Worm (Caenorhabditis elegans) whole organism, young adult: ENCODE measurements around the gene morc-1.

Source experiments
- B0019.2 ChIP-seq: fragments of 200-800 bp; sonication (Bioruptor generic); conservative IDR thresholded peaks from 2 replicates; pipeline ENCODE4 v1.3.6; 2022; ENCODE audit warnings: missing genetic modification reagents, missing genetic modification characterization, missing compliant biosample characterization
- B0261.1 ChIP-seq: sonication (generic microtip); optimal IDR thresholded peaks from 2 replicates; lab custom pipeline; 2016; ENCODE audit warnings: mild to moderate bottlenecking, missing genetic modification characterization, moderate library complexity, missing compliant biosample characterization
- B0336.3 ChIP-seq: fragments of 200-800 bp; sonication (Bioruptor generic); IDR thresholded peaks from 2 replicates; pipeline ENCODE4 v1.3.6; 2022; ENCODE audit warnings: missing genetic modification characterization, missing compliant biosample characterization
- F23B12.7 ChIP-seq: sonication (generic microtip); optimal IDR thresholded peaks from 2 replicates; lab custom pipeline; 2017; ENCODE audit warnings: missing genetic modification characterization, mild to moderate bottlenecking, missing compliant biosample characterization, antibody characterized with exemption, moderate library complexity; ENCODE audit not compliant: insufficient read depth
- F33H1.4 ChIP-seq: fragments of 200-800 bp; sonication (Bioruptor generic); IDR thresholded peaks from 2 replicates; pipeline ENCODE4 v1.3.6; 2022; ENCODE audit warnings: missing genetic modification reagents, missing genetic modification characterization, missing compliant biosample characterization
- F55B11.4 ChIP-seq: sonication (generic microtip); optimal IDR thresholded peaks from 2 replicates; lab custom pipeline; 2016; ENCODE audit warnings: missing compliant biosample characterization, missing genetic modification characterization, borderline replicate concordance; ENCODE audit not compliant: insufficient read depth
- T07F8.4 ChIP-seq: sonication (generic microtip); optimal IDR thresholded peaks from 2 replicates; lab custom pipeline; 2016; ENCODE audit warnings: mild to moderate bottlenecking, missing genetic modification characterization, moderate library complexity, missing compliant biosample characterization
- Y56A3A.18 ChIP-seq: fragments of 200-800 bp; sonication (Bioruptor generic); IDR thresholded peaks from 2 replicates; pipeline ENCODE4 v1.3.6; 2022; ENCODE audit warnings: missing genetic modification reagents, missing genetic modification characterization, missing compliant biosample characterization
- Y95B8A.8 ChIP-seq: fragments of 200-800 bp; sonication (Bioruptor generic); IDR thresholded peaks from 2 replicates; pipeline ENCODE4 v1.3.6; 2022; ENCODE audit warnings: missing genetic modification reagents, missing genetic modification characterization, missing compliant biosample characterization
- aptf-3 ChIP-seq: fragments of 200-800 bp; sonication (Bioruptor generic); IDR thresholded peaks from 2 replicates; pipeline ENCODE4 v1.3.6; 2022; ENCODE audit warnings: missing genetic modification characterization, missing compliant biosample characterization
- athp-1 ChIP-seq: sonication (generic microtip); optimal IDR thresholded peaks from 2 replicates; lab custom pipeline; 2017; ENCODE audit warnings: mild to moderate bottlenecking, missing genetic modification characterization, missing compliant biosample characterization
- attf-5 ChIP-seq: fragments of 200-800 bp; sonication (Bioruptor generic); optimal IDR thresholded peaks from 2 replicates; lab custom pipeline; 2018; ENCODE audit warnings: mild to moderate bottlenecking, missing genetic modification characterization, missing compliant biosample characterization
- attf-6 ChIP-seq: fragments of 200-800 bp; sonication (Bioruptor generic); IDR thresholded peaks from 2 replicates; pipeline ENCODE4 v1.3.6; 2022; ENCODE audit warnings: missing genetic modification reagents, missing genetic modification characterization, missing compliant biosample characterization
- bed-1 ChIP-seq: fragments of 200-800 bp; sonication (Bioruptor generic); IDR thresholded peaks from 2 replicates; pipeline ENCODE4 v1.3.6; 2022; ENCODE audit warnings: missing genetic modification reagents, missing genetic modification characterization, missing compliant biosample characterization
- ceh-100 ChIP-seq: fragments of 200-800 bp; sonication (Bioruptor generic); IDR thresholded peaks from 2 replicates; pipeline ENCODE4 v1.3.6; 2022; ENCODE audit warnings: missing genetic modification reagents, missing genetic modification characterization, missing compliant biosample characterization
- chd-7 ChIP-seq: sonication (generic microtip); optimal IDR thresholded peaks from 2 replicates; lab custom pipeline; 2016; ENCODE audit warnings: mild to moderate bottlenecking, missing genetic modification characterization, moderate library complexity, missing compliant biosample characterization
- die-1 ChIP-seq: sonication (generic microtip); optimal IDR thresholded peaks from 2 replicates; lab custom pipeline; 2016; ENCODE audit warnings: missing genotype, mild to moderate bottlenecking, missing genetic modification characterization, missing compliant biosample characterization
- dpff-1 ChIP-seq: sonication (generic microtip); optimal IDR thresholded peaks from 2 replicates; lab custom pipeline; 2017; ENCODE audit warnings: mild to moderate bottlenecking, missing genetic modification characterization, missing compliant biosample characterization
- dpl-1 ChIP-seq: fragments of 150-350 bp; optimal IDR thresholded peaks from 2 replicates; lab custom pipeline; 2014; ENCODE audit warnings: missing biosample characterization, missing genetic modification reagents, missing genetic modification characterization
- efl-1 ChIP-seq: fragments of 150-350 bp; optimal IDR thresholded peaks from 2 replicates; lab custom pipeline; 2014; ENCODE audit warnings: missing biosample characterization, missing genetic modification reagents, missing genetic modification characterization
- egl-18 ChIP-seq: fragments of 200-800 bp; sonication (Bioruptor generic); IDR thresholded peaks from 2 replicates; pipeline ENCODE4 v1.3.6; 2022; ENCODE audit warnings: missing genetic modification reagents, missing genetic modification characterization, missing compliant biosample characterization
- egl-44 ChIP-seq: fragments of 200-800 bp; sonication (Bioruptor generic); IDR thresholded peaks from 2 replicates; pipeline ENCODE4 v1.3.6; 2022; ENCODE audit warnings: missing genetic modification reagents, missing genetic modification characterization, missing compliant biosample characterization
- egrh-3 ChIP-seq: fragments of 200-800 bp; sonication (Bioruptor generic); IDR thresholded peaks from 2 replicates; pipeline ENCODE4 v1.3.6; 2022; ENCODE audit warnings: missing genetic modification reagents, missing genetic modification characterization, missing compliant biosample characterization
- ekl-4 ChIP-seq: fragments of 200-800 bp; sonication (Bioruptor generic); IDR thresholded peaks from 2 replicates; pipeline ENCODE4 v1.3.6; 2022; ENCODE audit warnings: missing genetic modification reagents, missing genetic modification characterization, missing compliant biosample characterization
- ets-4 ChIP-seq: fragments of 200-800 bp; sonication (Bioruptor generic); optimal IDR thresholded peaks from 2 replicates; lab custom pipeline; 2018; ENCODE audit warnings: mild to moderate bottlenecking, missing genetic modification characterization, missing compliant biosample characterization
- fkh-3 ChIP-seq: sonication (generic microtip); optimal IDR thresholded peaks from 2 replicates; lab custom pipeline; 2016; ENCODE audit warnings: mild to moderate bottlenecking, missing genetic modification characterization, missing compliant biosample characterization
- gei-17 ChIP-seq: fragments of 200-800 bp; sonication (Bioruptor generic); optimal IDR thresholded peaks from 2 replicates; lab custom pipeline; 2018; ENCODE audit warnings: mild to moderate bottlenecking, missing genetic modification characterization, missing compliant biosample characterization
- him-1 ChIP-seq: sonication (generic microtip); optimal IDR thresholded peaks from 2 replicates; lab custom pipeline; 2016; ENCODE audit warnings: missing genotype, missing genetic modification reagents, missing genetic modification characterization, missing compliant biosample characterization
- hsf-1 ChIP-seq: fragments of 200-800 bp; sonication (Bioruptor generic); IDR thresholded peaks from 2 replicates; pipeline ENCODE4 v1.3.6; 2022; ENCODE audit warnings: missing genetic modification reagents, missing genetic modification characterization, missing compliant biosample characterization
- let-526 ChIP-seq: fragments of 200-800 bp; sonication (Bioruptor generic); IDR thresholded peaks from 2 replicates; pipeline ENCODE4 v1.3.6; 2022; ENCODE audit warnings: missing genetic modification reagents, missing genetic modification characterization, missing compliant biosample characterization
- lin-40 ChIP-seq: sonication (generic microtip); optimal IDR thresholded peaks from 2 replicates; lab custom pipeline; 2016; ENCODE audit warnings: missing genetic modification characterization, mild to moderate bottlenecking, missing compliant biosample characterization, missing genotype, missing genetic modification reagents
- lin-54 ChIP-seq: fragments of 200-800 bp; sonication (Bioruptor generic); optimal IDR thresholded peaks from 2 replicates; lab custom pipeline; 2018; ENCODE audit warnings: mild to moderate bottlenecking, missing genetic modification characterization, missing compliant biosample characterization
- lsl-1 ChIP-seq: fragments of 200-800 bp; sonication (Bioruptor generic); optimal IDR thresholded peaks from 2 replicates; lab custom pipeline; 2018; ENCODE audit warnings: mild to moderate bottlenecking, missing genetic modification characterization, moderate library complexity, missing compliant biosample characterization
- madf-10 ChIP-seq: sonication (generic microtip); optimal IDR thresholded peaks from 2 replicates; lab custom pipeline; 2016; ENCODE audit warnings: mild to moderate bottlenecking, missing genetic modification characterization, missing compliant biosample characterization
- madf-3 ChIP-seq: fragments of 200-800 bp; sonication (Bioruptor generic); IDR thresholded peaks from 2 replicates; pipeline ENCODE4 v1.3.6; 2022; ENCODE audit warnings: missing genetic modification reagents, missing genetic modification characterization, missing compliant biosample characterization
- madf-6 ChIP-seq: fragments of 200-800 bp; sonication (Bioruptor generic); IDR thresholded peaks from 2 replicates; pipeline ENCODE4 v1.3.6; 2022; ENCODE audit warnings: missing genetic modification reagents, missing genetic modification characterization, missing compliant biosample characterization
- mel-28 ChIP-seq: sonication (generic microtip); optimal IDR thresholded peaks from 2 replicates; lab custom pipeline; 2016; ENCODE audit warnings: borderline replicate concordance, mild to moderate bottlenecking, missing genetic modification characterization, missing compliant biosample characterization
- mxl-1 ChIP-seq: sonication (generic microtip); optimal IDR thresholded peaks from 2 replicates; lab custom pipeline; 2016; ENCODE audit warnings: missing genetic modification characterization, missing compliant biosample characterization
- nfyb-1 ChIP-seq: fragments of 200-800 bp; sonication (Bioruptor generic); IDR thresholded peaks from 2 replicates; pipeline ENCODE4 v1.3.6; 2022; ENCODE audit warnings: missing genetic modification reagents, missing genetic modification characterization, missing compliant biosample characterization
- nhr-179 ChIP-seq: sonication (generic microtip); optimal IDR thresholded peaks from 2 replicates; lab custom pipeline; 2016; ENCODE audit warnings: mild to moderate bottlenecking, missing genetic modification characterization, missing compliant biosample characterization
- nhr-27 ChIP-seq: fragments of 200-800 bp; sonication (Bioruptor generic); optimal IDR thresholded peaks from 2 replicates; lab custom pipeline; 2018; ENCODE audit warnings: mild to moderate bottlenecking, missing genetic modification characterization, moderate library complexity, missing compliant biosample characterization
- nhr-80 ChIP-seq: sonication (generic microtip); optimal IDR thresholded peaks from 2 replicates; lab custom pipeline; 2016; ENCODE audit warnings: missing genetic modification characterization, missing compliant biosample characterization
- pha-4 ChIP-seq: fragments of 150-350 bp; sonication (generic microtip); optimal IDR thresholded peaks from 2 replicates; lab custom pipeline; 2014; ENCODE audit warnings: missing biosample characterization, missing genetic modification reagents, missing genetic modification characterization
- repo-1 ChIP-seq: sonication (generic microtip); optimal IDR thresholded peaks from 2 replicates; lab custom pipeline; 2017; ENCODE audit warnings: mild to moderate bottlenecking, missing genetic modification characterization, missing compliant biosample characterization
- ztf-3 ChIP-seq: fragments of 200-800 bp; sonication (Bioruptor generic); optimal IDR thresholded peaks from 2 replicates; lab custom pipeline; 2018; ENCODE audit warnings: mild to moderate bottlenecking, missing genetic modification characterization, missing compliant biosample characterization

morc-1 gene

DNA sequence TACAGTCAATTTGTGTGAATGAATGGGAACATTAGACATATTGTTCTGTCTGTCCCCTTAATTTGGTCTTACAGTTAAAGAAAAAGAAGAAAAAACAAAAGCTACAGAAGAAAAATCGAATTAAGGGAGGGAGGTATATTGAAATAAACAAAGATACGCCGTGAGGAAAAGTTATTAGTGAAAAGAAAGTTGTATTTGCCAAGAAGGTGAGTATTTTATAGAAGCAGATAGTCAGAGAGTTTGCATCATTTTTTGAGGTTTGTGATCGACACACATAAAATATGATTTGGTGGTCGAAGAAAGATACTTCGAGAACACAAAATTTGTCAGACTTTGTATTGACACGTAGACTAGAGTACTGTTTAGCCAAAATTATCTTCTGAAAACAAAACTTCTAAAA lies 6.4 kb downstream of the morc-1 start:
- peak; percentile 29 for TF ChIP-seq nhr-80 (tag; lab: Kevin White, UChicago)
- TF ChIP-seq ceh-100 (GFP tag; lab: Robert Waterston, UW) = no peak
- TF ChIP-seq F33H1.4 = no peak
- TF ChIP-seq ets-4 (GFP tag; lab: Kevin White, UChicago) = no peak
- TF ChIP-seq lin-40 (tag; lab: Kevin White, UChicago) = no peak
- no peak for TF ChIP-seq B0261.1 (tag; lab: Kevin White, UChicago)
- TF ChIP-seq bed-1 (GFP tag; lab: Robert Waterston, UW) = no peak
- TF ChIP-seq gei-17 (GFP tag; lab: Kevin White, UChicago) = no peak
- TF ChIP-seq pha-4 = peak; percentile 22
- no peak for TF ChIP-seq die-1
- peak; percentile 1 for TF ChIP-seq lin-54
- no peak for TF ChIP-seq aptf-3 (GFP tag; lab: Robert Waterston, UW)

DNA sequence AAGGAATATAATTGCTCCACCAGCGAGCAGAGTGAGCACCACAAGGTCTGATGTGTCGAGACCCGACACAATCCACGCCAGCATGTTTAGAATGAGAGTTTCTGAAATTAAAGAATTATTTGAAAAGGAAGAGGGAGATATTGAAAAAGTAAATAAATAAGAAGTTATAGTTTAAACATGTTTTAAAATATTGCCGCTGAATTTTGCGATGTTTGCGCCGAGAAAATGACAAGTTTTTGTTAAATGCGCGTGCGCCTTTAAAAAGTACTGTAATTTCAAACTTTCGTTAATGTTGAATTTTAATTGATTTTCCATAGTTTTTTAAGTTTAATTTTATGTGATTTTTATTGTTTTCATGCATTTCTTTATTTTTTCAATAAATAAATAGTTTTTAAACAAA lies 7.1 kb downstream of the morc-1 start, which contains the start of gene emb-8:
TSS of gene emb-8 (minus strand) at position 101 of the 400 bp plus-strand sequence.
- TF ChIP-seq dpff-1 = no peak
- TF ChIP-seq nhr-27 (tag; lab: Kevin White, UChicago) = no peak
- no peak for TF ChIP-seq efl-1 (GFP tag; lab: Kevin White, UChicago)
- TF ChIP-seq attf-6 = peak; percentile 32; the same call in 1 of the 2 replicates
- no peak for TF ChIP-seq F55B11.4 (tag; lab: Kevin White, UChicago)
- 0 out of 2 replicates have a peak, but pooled peaks have one; percentile 31 for TF ChIP-seq egl-18 (GFP tag; lab: Robert Waterston, UW)

DNA sequence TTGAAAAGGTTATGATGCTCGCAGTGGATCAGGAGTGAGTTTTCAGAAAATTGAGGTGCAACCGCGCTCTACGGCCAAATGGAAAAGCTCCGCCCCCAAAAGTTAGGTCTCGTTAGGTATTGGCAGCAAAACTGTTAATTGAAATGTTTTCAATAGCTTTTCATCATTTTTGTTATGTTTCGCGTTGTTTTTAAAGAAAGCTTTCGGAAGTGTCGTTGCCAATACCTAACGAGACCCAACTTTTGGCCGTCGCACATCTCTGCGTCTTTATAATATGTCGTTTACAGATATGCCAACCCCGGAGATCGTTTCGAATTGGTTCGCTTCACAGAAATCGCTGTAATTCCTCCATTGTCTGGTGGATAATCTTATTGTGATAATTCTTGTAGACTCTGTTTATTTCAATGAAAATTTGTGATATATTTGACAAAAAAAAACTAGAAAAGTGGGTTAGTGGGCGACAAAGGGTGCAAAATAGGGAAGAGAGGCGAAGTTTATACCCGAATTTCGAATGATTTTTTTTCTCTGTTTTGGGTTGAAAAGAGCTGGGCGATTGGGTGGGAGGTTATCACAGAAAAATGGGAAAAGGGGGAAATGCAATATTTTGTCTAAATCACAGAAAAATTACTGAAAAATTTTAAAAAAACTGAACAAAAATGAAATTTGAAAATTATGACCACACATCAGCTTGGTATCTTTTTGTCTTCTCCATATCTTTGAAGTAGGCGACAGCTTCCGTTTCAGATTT lies 10.2 kb downstream of the morc-1 start:
- TF ChIP-seq madf-6 (GFP tag; lab: Robert Waterston, UW) (no peak), athp-1 (tag; lab: Kevin White, UChicago) (peak; percentile 58), egl-44 (GFP tag; lab: Robert Waterston, UW) (no peak; the same call in 1 of the 2 replicates), B0019.2 (GFP tag; lab: Robert Waterston, UW) (no peak), F55B11.4 (tag; lab: Kevin White, UChicago) (no peak), aptf-3 (GFP tag; lab: Robert Waterston, UW) (peak; percentile 7; the same call in 1 of the 2 replicates), egrh-3 (GFP tag; lab: Robert Waterston, UW) (no peak), F33H1.4 (no peak), let-526 (no peak), lin-54 (peak; percentile 28), B0336.3 (GFP tag; lab: Robert Waterston, UW) (peak; percentile 68), fkh-3 (tag; lab: Kevin White, UChicago) (no peak), chd-7 (tag; lab: Kevin White, UChicago) (peak; percentile 61), him-1 (peak; percentile 99), Y56A3A.18 (GFP tag; lab: Robert Waterston, UW) (peak; percentile 56; the same call in 1 of the 2 replicates), lsl-1 (GFP tag; lab: Kevin White, UChicago) (no peak), nhr-179 (tag; lab: Kevin White, UChicago) (no peak), mxl-1 (no peak), hsf-1 (GFP tag; lab: Robert Waterston, UW) (no peak), attf-5 (GFP tag; lab: Kevin White, UChicago) (peak; percentile 40), T07F8.4 (tag; lab: Kevin White, UChicago) (no peak), ekl-4 (GFP tag; lab: Robert Waterston, UW) (peak; percentile 56; the same call in 1 of the 2 replicates), Y95B8A.8 (GFP tag; lab: Robert Waterston, UW) (0 out of 2 replicates have a peak, but pooled peaks have one; percentile 20), dpl-1 (no peak), F23B12.7 (peak; percentile 18), madf-3 (GFP tag; lab: Robert Waterston, UW) (0 out of 2 replicates have a peak, but pooled peaks have one; percentile 57), nfyb-1 (GFP tag; lab: Robert Waterston, UW) (peak; percentile 83), mel-28 (no peak), ztf-3 (no peak), repo-1 (tag; lab: Kevin White, UChicago) (peak; percentile 91), madf-10 (tag; lab: Kevin White, UChicago) (peak; percentile 63)
